Worm (Caenorhabditis elegans) whole organism, L2 larva: ENCODE results near the gene srh-3.

Experiments used
- ama-1 ChIP-seq: fragments of 150-350 bp; optimal IDR thresholded peaks from 2 replicates; lab custom pipeline; 2018; ENCODE audit warnings: inconsistent platforms
- fos-1 ChIP-seq: fragments of 150-350 bp; optimal IDR thresholded peaks from 2 replicates; lab custom pipeline; 2014; ENCODE audit warnings: missing biosample characterization, missing genetic modification characterization
- lin-13 ChIP-seq: fragments of 150-350 bp; optimal IDR thresholded peaks from 2 replicates; lab custom pipeline; 2014; ENCODE audit warnings: missing biosample characterization, missing genetic modification reagents, missing genetic modification characterization
- lin-39 ChIP-seq: fragments of 150-350 bp; optimal IDR thresholded peaks from 2 replicates; lab custom pipeline; 2014; ENCODE audit warnings: missing biosample characterization, missing genetic modification reagents, missing genetic modification characterization
- nhr-237 ChIP-seq: fragments of 150-350 bp; optimal IDR thresholded peaks from 2 replicates; lab custom pipeline; 2014; ENCODE audit warnings: missing biosample characterization, missing genetic modification characterization
- nhr-25 ChIP-seq: fragments of 150-350 bp; sonication (generic microtip); optimal IDR thresholded peaks from 3 replicates; lab custom pipeline; 2014; ENCODE audit warnings: missing biosample characterization, missing genetic modification characterization
- nhr-6 ChIP-seq: fragments of 150-350 bp; optimal IDR thresholded peaks from 2 replicates; lab custom pipeline; 2014; ENCODE audit warnings: missing biosample characterization, missing genetic modification characterization
- snpc-4 ChIP-seq: fragments of 150-350 bp; optimal IDR thresholded peaks from 2 replicates; lab custom pipeline; 2014; ENCODE audit warnings: missing biosample characterization, missing genetic modification characterization
- unc-39 ChIP-seq: fragments of 150-350 bp; optimal IDR thresholded peaks from 2 replicates; lab custom pipeline; 2014; ENCODE audit warnings: missing biosample characterization, missing genetic modification characterization
- unc-62 ChIP-seq: fragments of 150-350 bp; optimal IDR thresholded peaks from 2 replicates; lab custom pipeline; 2014; ENCODE audit warnings: missing biosample characterization, missing genetic modification reagents, missing genetic modification characterization
- ztf-11 ChIP-seq: sonication (generic microtip); optimal IDR thresholded peaks from 2 replicates; lab custom pipeline; 2017; ENCODE audit warnings: missing biosample characterization, missing genetic modification characterization
- ztf-4 ChIP-seq: fragments of 150-350 bp; optimal IDR thresholded peaks from 2 replicates; lab custom pipeline; 2014; ENCODE audit warnings: missing biosample characterization, missing genetic modification characterization

- TF ChIP-seq ztf-11 (tag; lab: Kevin White, UChicago) (no peak), snpc-4 (tag; lab: Kevin White, UChicago) (no peak), nhr-237 (tag; lab: Kevin White, UChicago) (no peak), unc-62 (GFP tag; lab: Kevin White, UChicago) (no peak), ama-1 (no peak), ztf-4 (no peak), unc-39 (tag; lab: Kevin White, UChicago) (no peak), fos-1 (no peak), lin-39 (tag; lab: Kevin White, UChicago) (no peak), nhr-25 (tag; lab: Kevin White, UChicago) (no peak), nhr-6 (tag; lab: Kevin White, UChicago) (no peak), lin-13 (GFP tag; lab: Kevin White, UChicago) (no peak)
These were observed 17.5 kb upstream of the srh-3 start, which contains the start of gene K04F1.9 for ce11 chrV:1664921-1665320.
